Fruit fly (Drosophila melanogaster) whole organism, prepupa: ENCODE results near the gene Cad87A.

Experiments used
- Blimp-1 ChIP-seq: fragments of 200-800 bp; sonication (Bioruptor generic); optimal IDR thresholded peaks from 3 replicates; lab custom pipeline; 2017; ENCODE audit warnings: missing biosample characterization, missing genetic modification characterization, mild to moderate bottlenecking, moderate library complexity, missing genetic modification reagents
- CG10631 ChIP-seq: fragments of 200-800 bp; sonication (Bioruptor generic); optimal IDR thresholded peaks from 2 replicates; lab custom pipeline; 2016; ENCODE audit warnings: missing biosample characterization, missing genetic modification characterization
- CG1621 ChIP-seq: fragments of 200-800 bp; sonication (Bioruptor generic); optimal IDR thresholded peaks from 3 replicates; lab custom pipeline; 2018; ENCODE audit warnings: missing biosample characterization, mild to moderate bottlenecking, missing genetic modification characterization
- CG3032 ChIP-seq: fragments of 200-800 bp; optimal IDR thresholded peaks from 2 replicates; lab custom pipeline; 2019; ENCODE audit warnings: missing biosample characterization, mild to moderate bottlenecking, missing genetic modification characterization, moderate library complexity
- CG31627 ChIP-seq: fragments of 200-800 bp; sonication (Bioruptor generic); optimal IDR thresholded peaks from 3 replicates; lab custom pipeline; 2016; ENCODE audit warnings: missing biosample characterization, missing genetic modification characterization
- CG32006 ChIP-seq: fragments of 200-800 bp; sonication (Bioruptor generic); optimal IDR thresholded peaks from 3 replicates; lab custom pipeline; 2017; ENCODE audit warnings: missing biosample characterization, mild to moderate bottlenecking, missing genetic modification characterization
- CG34406 ChIP-seq: fragments of 200-800 bp; sonication (Bioruptor generic); optimal IDR thresholded peaks from 3 replicates; lab custom pipeline; 2016; ENCODE audit warnings: missing biosample characterization, missing genetic modification characterization
- CG3919 ChIP-seq: fragments of 200-800 bp; sonication (Bioruptor generic); optimal IDR thresholded peaks from 3 replicates; lab custom pipeline; 2016; ENCODE audit warnings: missing biosample characterization, missing genetic modification characterization
- CG4318 ChIP-seq: fragments of 200-800 bp; sonication (Bioruptor generic); optimal IDR thresholded peaks from 3 replicates; lab custom pipeline; 2017; ENCODE audit warnings: missing biosample characterization, mild to moderate bottlenecking, missing genetic modification characterization
- CG6276 ChIP-seq: fragments of 200-800 bp; sonication (Bioruptor generic); optimal IDR thresholded peaks from 2 replicates; lab custom pipeline; 2017; ENCODE audit warnings: missing biosample characterization, mild to moderate bottlenecking, missing genetic modification characterization
- CG6792 ChIP-seq: fragments of 200-800 bp; sonication (Bioruptor generic); optimal IDR thresholded peaks from 3 replicates; lab custom pipeline; 2016; ENCODE audit warnings: missing biosample characterization, missing genetic modification characterization
- CG6808 ChIP-seq: fragments of 200-800 bp; sonication (Bioruptor generic); optimal IDR thresholded peaks from 3 replicates; lab custom pipeline; 2017; ENCODE audit warnings: missing biosample characterization, missing genetic modification characterization, mild to moderate bottlenecking, moderate library complexity, missing genetic modification reagents
- CG7368 ChIP-seq: fragments of 200-800 bp; sonication (Bioruptor generic); optimal IDR thresholded peaks from 3 replicates; lab custom pipeline; 2016; ENCODE audit warnings: missing biosample characterization, missing genetic modification characterization
- CG8119 ChIP-seq: fragments of 200-800 bp; sonication (Bioruptor generic); IDR thresholded peaks from 3 replicates; pipeline ENCODE4 v1.3.6; 2022; ENCODE audit warnings: missing biosample characterization, missing genetic modification characterization
- CG8632 ChIP-seq: fragments of 200-800 bp; sonication (Bioruptor generic); optimal IDR thresholded peaks from 3 replicates; lab custom pipeline; 2016; ENCODE audit warnings: missing biosample characterization, missing genetic modification characterization
- CG9139 ChIP-seq: fragments of 200-800 bp; sonication (Bioruptor generic); optimal IDR thresholded peaks from 3 replicates; lab custom pipeline; 2017; ENCODE audit warnings: missing biosample characterization, mild to moderate bottlenecking, missing genetic modification characterization
- Eip75B ChIP-seq: fragments of 200-800 bp; sonication (Bioruptor generic); optimal IDR thresholded peaks from 3 replicates; lab custom pipeline; 2016; ENCODE audit warnings: missing biosample characterization, missing genetic modification characterization
- Eip78C ChIP-seq: fragments of 200-800 bp; sonication (Bioruptor generic); peaks from one replicate; lab custom pipeline; 2016; ENCODE audit warnings: missing biosample characterization, missing genetic modification characterization
- Ets21C ChIP-seq: fragments of 200-800 bp; sonication (Bioruptor generic); optimal IDR thresholded peaks from 3 replicates; lab custom pipeline; 2016; ENCODE audit warnings: missing biosample characterization, missing genetic modification characterization
- Ets96B ChIP-seq: fragments of 200-800 bp; optimal IDR thresholded peaks from 2 replicates; lab custom pipeline; 2019; ENCODE audit warnings: missing biosample characterization, mild to moderate bottlenecking, missing genetic modification characterization, moderate library complexity
- Gug ChIP-seq: fragments of 200-800 bp; sonication (Bioruptor generic); IDR thresholded peaks from 2 replicates; pipeline ENCODE4 v1.3.6; 2022; ENCODE audit warnings: missing biosample characterization, missing genetic modification characterization
- Hr38 ChIP-seq: sonication (Bioruptor generic); optimal IDR thresholded peaks from 2 replicates; lab custom pipeline; 2016; ENCODE audit warnings: missing biosample characterization, missing genetic modification characterization
- Hr39 ChIP-seq: fragments of 200-800 bp; sonication (Bioruptor generic); optimal IDR thresholded peaks from 2 replicates; lab custom pipeline; 2016; ENCODE audit warnings: missing biosample characterization, missing genetic modification characterization
- Lpt ChIP-seq: fragments of 200-800 bp; sonication (Bioruptor generic); optimal IDR thresholded peaks from 3 replicates; lab custom pipeline; 2016; ENCODE audit warnings: missing biosample characterization, missing genetic modification characterization
- Met ChIP-seq: fragments of 200-800 bp; sonication (Bioruptor generic); optimal IDR thresholded peaks from 3 replicates; lab custom pipeline; 2016; ENCODE audit warnings: missing biosample characterization, missing genetic modification characterization
- Smox ChIP-seq: fragments of 200-800 bp; sonication (Bioruptor generic); optimal IDR thresholded peaks from 3 replicates; lab custom pipeline; 2016; ENCODE audit warnings: missing biosample characterization, missing genetic modification characterization
- Sox102F ChIP-seq: fragments of 200-800 bp; sonication (Bioruptor generic); optimal IDR thresholded peaks from 2 replicates; lab custom pipeline; 2016; ENCODE audit warnings: missing biosample characterization, mild to moderate bottlenecking, missing genetic modification characterization
- Sox14 ChIP-seq: fragments of 200-800 bp; sonication (Bioruptor generic); optimal IDR thresholded peaks from 3 replicates; lab custom pipeline; 2016; ENCODE audit warnings: missing biosample characterization, missing genetic modification characterization
- Sox15 ChIP-seq: fragments of 200-800 bp; sonication (Bioruptor generic); optimal IDR thresholded peaks from 3 replicates; lab custom pipeline; 2016; ENCODE audit warnings: missing biosample characterization, missing genetic modification characterization
- achi ChIP-seq: fragments of 200-800 bp; sonication (Bioruptor generic); optimal IDR thresholded peaks from 3 replicates; lab custom pipeline; 2016; ENCODE audit warnings: missing biosample characterization, missing genetic modification characterization
- acj6 ChIP-seq: fragments of 200-800 bp; sonication (Bioruptor generic); optimal IDR thresholded peaks from 3 replicates; lab custom pipeline; 2016; ENCODE audit warnings: missing biosample characterization, missing genetic modification characterization
- cyc ChIP-seq: fragments of 200-800 bp; sonication (Bioruptor generic); optimal IDR thresholded peaks from 3 replicates; lab custom pipeline; 2016; ENCODE audit warnings: missing biosample characterization, missing genetic modification characterization
- dac ChIP-seq: fragments of 200-800 bp; sonication (Bioruptor generic); optimal IDR thresholded peaks from 2 replicates; lab custom pipeline; 2017; ENCODE audit warnings: missing biosample characterization, mild to moderate bottlenecking, missing genetic modification characterization
- dsx ChIP-seq: fragments of 200-800 bp; optimal IDR thresholded peaks from 3 replicates; lab custom pipeline; 2019; ENCODE audit warnings: missing biosample characterization, mild to moderate bottlenecking, missing genetic modification characterization, moderate library complexity; ENCODE audit not compliant: poor library complexity, severe bottlenecking
- esn ChIP-seq: fragments of 200-800 bp; sonication (Bioruptor generic); optimal IDR thresholded peaks from 2 replicates; lab custom pipeline; 2016; ENCODE audit warnings: missing biosample characterization, mild to moderate bottlenecking, missing genetic modification characterization, moderate library complexity
- fd85E ChIP-seq: fragments of 200-800 bp; sonication (Bioruptor generic); optimal IDR thresholded peaks from 3 replicates; lab custom pipeline; 2016; ENCODE audit warnings: missing biosample characterization, missing genetic modification characterization
- fkh ChIP-seq: fragments of 200-800 bp; sonication (Bioruptor generic); optimal IDR thresholded peaks from 3 replicates; lab custom pipeline; 2017; ENCODE audit warnings: missing biosample characterization, mild to moderate bottlenecking, missing genetic modification characterization, moderate library complexity
- lz ChIP-seq: fragments of 200-800 bp; sonication (Bioruptor generic); optimal IDR thresholded peaks from 3 replicates; lab custom pipeline; 2016; ENCODE audit warnings: missing biosample characterization, missing genetic modification characterization
- net ChIP-seq: fragments of 200-800 bp; sonication (Bioruptor generic); optimal IDR thresholded peaks from 3 replicates; lab custom pipeline; 2016; ENCODE audit warnings: missing biosample characterization, missing genetic modification characterization
- salr ChIP-seq, 2 experiments: fragments of 200-800 bp; sonication (Bioruptor generic); optimal IDR thresholded peaks; 3 replicates each; lab custom pipeline; 2016 to 2018; ENCODE audit warnings: missing biosample characterization in 2 of 2, missing genetic modification characterization in 2 of 2, mild to moderate bottlenecking in 1 of 2
- spab ChIP-seq: fragments of 200-800 bp; sonication (Bioruptor generic); optimal IDR thresholded peaks from 2 replicates; lab custom pipeline; 2017; ENCODE audit warnings: missing biosample characterization, mild to moderate bottlenecking, missing genetic modification characterization, missing genetic modification reagents
- ss ChIP-seq, 2 experiments: fragments of 200-800 bp; sonication (Bioruptor generic); optimal IDR thresholded peaks; 2 replicates in 1 of 2; 3 replicates in 1 of 2; lab custom pipeline; 2017 to 2018; ENCODE audit warnings: mild to moderate bottlenecking in 2 of 2, missing biosample characterization in 2 of 2, missing genetic modification characterization in 2 of 2, moderate library complexity in 1 of 2
- svp ChIP-seq: fragments of 200-800 bp; sonication (Bioruptor generic); peaks from one replicate; lab custom pipeline; 2016; ENCODE audit warnings: missing biosample characterization, missing genetic modification characterization
- topi ChIP-seq: fragments of 200-800 bp; sonication (Bioruptor generic); optimal IDR thresholded peaks from 3 replicates; lab custom pipeline; 2016; ENCODE audit warnings: missing biosample characterization, missing genetic modification characterization
- vri ChIP-seq: fragments of 200-800 bp; sonication (Bioruptor generic); optimal IDR thresholded peaks from 3 replicates; lab custom pipeline; 2016; ENCODE audit warnings: missing biosample characterization, mild to moderate bottlenecking, missing genetic modification characterization

The Cad87A gene

DNA sequence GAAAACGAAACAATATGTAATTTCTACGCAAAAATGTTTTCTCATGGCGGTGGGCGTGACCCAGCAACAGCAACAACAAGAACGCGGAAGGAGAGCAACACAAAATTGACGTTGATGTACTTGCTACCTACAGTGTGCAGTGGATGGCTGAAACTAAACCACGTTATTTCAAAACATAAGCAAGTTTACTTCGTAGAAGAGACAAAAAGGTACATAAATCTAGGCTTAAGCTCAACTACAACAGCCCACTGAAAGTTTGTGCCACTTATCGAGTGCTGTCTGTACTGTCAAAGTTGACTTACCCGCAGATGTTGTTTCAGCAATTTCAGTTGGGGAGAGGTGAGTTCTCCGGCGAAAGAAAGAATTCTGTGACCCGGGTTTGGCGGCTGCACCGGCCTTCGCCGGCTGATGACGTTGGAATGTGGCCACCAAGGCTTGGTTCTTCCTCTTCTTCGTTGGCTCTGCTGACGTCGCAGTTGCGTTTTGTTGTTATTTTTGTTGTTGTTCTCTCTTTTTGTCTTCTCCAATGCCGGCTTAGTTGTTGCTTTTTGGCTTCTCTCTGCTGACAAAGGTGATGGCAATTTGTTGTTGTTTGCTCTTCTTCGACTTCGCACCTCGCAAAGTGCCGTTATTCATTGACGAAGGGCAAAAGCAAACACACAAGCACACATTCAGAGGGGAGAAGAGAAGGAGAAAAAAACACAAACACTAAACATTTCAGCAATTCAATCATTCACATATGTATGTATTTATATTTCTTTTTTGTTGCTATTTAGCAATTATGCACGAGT lies 1.7 kb downstream of the Cad87A start (continued):
- TF ChIP-seq CG6792 (GFP tag; lab: Kevin White, UChicago) (peak; percentile 69), Gug (GFP tag; lab: Robert Waterston, UW) (no peak), CG1621 (tag; lab: Kevin White, UChicago) (peak; percentile 65), dsx (GFP tag; lab: Kevin White, UChicago) (peak; percentile 48), dac (GFP tag; lab: Kevin White, UChicago) (no peak), spab (GFP tag; lab: Kevin White, UChicago) (peak; percentile 61), Smox (peak; percentile 75), topi (GFP tag; lab: Kevin White, UChicago) (peak; percentile 80), Blimp-1 (GFP tag; lab: Kevin White, UChicago) (no peak), acj6 (GFP tag; lab: Kevin White, UChicago) (peak; percentile 63), svp (GFP tag; lab: Kevin White, UChicago) (peak; percentile 93), esn (GFP tag; lab: Kevin White, UChicago) (peak; percentile 78), Met (GFP tag; lab: Kevin White, UChicago) (peak; percentile 84), CG10631 (GFP tag; lab: Kevin White, UChicago) (peak; percentile 59), CG6808 (GFP tag; lab: Kevin White, UChicago) (peak; percentile 57), Sox102F (GFP tag; lab: Kevin White, UChicago) (peak; percentile 79), vri (GFP tag; lab: Kevin White, UChicago) (peak; percentile 53), CG31627 (GFP tag; lab: Kevin White, UChicago) (peak; percentile 85), cyc (GFP tag; lab: Kevin White, UChicago) (peak; percentile 84), CG8119 (GFP tag; lab: Robert Waterston, UW) (peak; percentile 41; the same call in 2 of the 3 replicates), CG7368 (GFP tag; lab: Kevin White, UChicago) (peak; percentile 60), CG3919 (peak; percentile 64), CG9139 (GFP tag; lab: Kevin White, UChicago) (no peak), fkh (GFP tag; lab: Kevin White, UChicago) (peak; percentile 67), Sox15 (GFP tag; lab: Kevin White, UChicago) (peak; percentile 39), Hr38 (no peak), CG32006 (GFP tag; lab: Kevin White, UChicago) (peak; percentile 67), CG34406 (GFP tag; lab: Kevin White, UChicago) (peak; percentile 68), Lpt (GFP tag; lab: Kevin White, UChicago) (no peak), CG6276 (GFP tag; lab: Kevin White, UChicago) (peak; percentile 16)

DNA sequence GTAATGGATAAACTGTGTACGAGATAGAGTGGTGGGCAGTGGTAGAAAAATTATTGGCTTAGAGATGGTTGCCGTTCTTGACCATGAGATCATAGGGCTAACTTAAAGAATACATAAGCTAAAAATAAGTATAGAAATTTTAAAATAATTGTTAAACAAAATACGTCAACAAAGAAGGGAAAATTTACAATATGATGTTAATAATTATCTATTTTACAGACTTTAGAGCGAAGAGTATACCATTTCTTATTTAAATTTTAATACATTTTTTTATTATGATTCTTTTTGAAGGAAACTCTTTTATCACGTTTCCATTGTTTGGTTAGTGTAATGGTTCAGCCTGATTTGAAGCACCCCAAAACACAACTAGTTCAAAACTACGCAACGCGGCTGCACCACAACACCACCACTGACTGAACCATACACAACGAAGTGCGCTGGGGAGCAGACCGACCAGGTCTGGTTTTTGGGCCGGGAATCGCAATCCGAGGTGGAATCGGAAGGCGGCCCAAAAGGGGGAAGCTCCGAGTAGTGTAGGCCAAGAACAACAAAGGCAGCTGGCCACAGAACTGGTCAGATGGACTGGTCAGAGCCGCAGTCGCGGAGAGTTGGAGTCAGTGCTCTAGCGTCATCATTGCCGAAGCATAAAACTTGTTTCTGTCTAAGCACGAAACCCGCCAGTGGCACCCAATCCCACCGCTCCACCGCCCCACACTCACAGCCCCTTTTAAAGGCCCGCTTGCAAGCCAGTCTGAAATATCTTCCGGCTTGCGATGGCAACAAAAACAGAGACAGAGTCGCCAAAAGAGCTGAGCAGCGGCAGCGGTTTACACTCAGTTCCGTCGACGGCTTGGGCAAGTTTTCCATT lies 3.2 kb downstream of the Cad87A start:
- TF ChIP-seq Sox14 (GFP tag; lab: Kevin White, UChicago) (no peak), ss (GFP tag; optimal IDR thresholded peaks at IDR 0.05; lab: Kevin White, UChicago) (peak in 1 of 2 experiments; percentile 25), CG32006 (GFP tag; lab: Kevin White, UChicago) (peak; percentile 64), CG6792 (GFP tag; lab: Kevin White, UChicago) (no peak), CG8119 (GFP tag; lab: Robert Waterston, UW) (peak; percentile 61; the same call in 2 of the 3 replicates), lz (GFP tag; lab: Kevin White, UChicago) (no peak), salr (GFP tag; optimal IDR thresholded peaks at IDR 0.05; lab: Kevin White, UChicago) (peak in 1 of 2 experiments; percentile 53), Eip78C (GFP tag; lab: Kevin White, UChicago) (peak; percentile 80), Hr39 (no peak), achi (peak; percentile 45), CG6276 (GFP tag; lab: Kevin White, UChicago) (peak; percentile 39), Gug (GFP tag; lab: Robert Waterston, UW) (0 out of 2 replicates have a peak, but pooled peaks have one; percentile 14), CG3032 (tag; lab: Kevin White, UChicago) (peak; percentile 36), CG7368 (GFP tag; lab: Kevin White, UChicago) (no peak), CG31627 (GFP tag; lab: Kevin White, UChicago) (no peak), Ets21C (GFP tag; lab: Kevin White, UChicago) (no peak), CG10631 (GFP tag; lab: Kevin White, UChicago) (peak; percentile 39), svp (GFP tag; lab: Kevin White, UChicago) (no peak), CG4318 (peak; percentile 21), Eip75B (no peak), dac (GFP tag; lab: Kevin White, UChicago) (no peak), CG1621 (tag; lab: Kevin White, UChicago) (peak; percentile 5), net (GFP tag; lab: Kevin White, UChicago) (no peak), CG8632 (GFP tag; lab: Kevin White, UChicago) (no peak), fd85E (GFP tag; lab: Kevin White, UChicago) (no peak), Ets96B (tag; lab: Kevin White, UChicago) (peak; percentile 14)
